Fruit fly (Drosophila melanogaster) whole organism, embryonic: ENCODE data around the gene CG31174.
A peak's percentile ranks its signal among the peaks of the same experiment; 100 is the strongest.

Experiments used
- Awh ChIP-seq: fragments of 200-800 bp; sonication (Bioruptor generic); IDR thresholded peaks from 2 replicates; pipeline ENCODE4, ENCODE4 v1.3.6; 2022; ENCODE audit warnings: missing biosample characterization, missing genetic modification characterization
- C15 ChIP-seq: fragments of 200-800 bp; sonication (Bioruptor generic); IDR thresholded peaks from 3 replicates; pipeline ENCODE4 v1.3.6; 2022; ENCODE audit warnings: missing biosample characterization, missing genetic modification characterization
- CG10147 ChIP-seq: fragments of 200-800 bp; sonication (Bioruptor generic); optimal IDR thresholded peaks from 2 replicates; lab custom pipeline; 2019; ENCODE audit warnings: missing biosample characterization, mild to moderate bottlenecking, missing genetic modification characterization, moderate library complexity
- CG10959 ChIP-seq: fragments of 200-800 bp; sonication (Bioruptor generic); IDR thresholded peaks from 2 replicates; pipeline ENCODE4 v1.3.6; 2022; ENCODE audit warnings: missing biosample characterization, missing genetic modification characterization
- CG11456 ChIP-seq: fragments of 200-800 bp; sonication (Bioruptor generic); IDR thresholded peaks from 3 replicates; pipeline ENCODE4 v1.3.6; 2022; ENCODE audit warnings: missing biosample characterization, missing genetic modification characterization
- CG11504 ChIP-seq: fragments of 200-800 bp; sonication (Bioruptor generic); optimal IDR thresholded peaks from 3 replicates; lab custom pipeline; 2019; ENCODE audit warnings: missing biosample characterization, mild to moderate bottlenecking, missing genetic modification characterization, moderate library complexity
- CG12071 ChIP-seq: fragments of 200-800 bp; sonication (Bioruptor generic); optimal IDR thresholded peaks from 3 replicates; lab custom pipeline; 2018; ENCODE audit warnings: missing biosample characterization, mild to moderate bottlenecking, missing genetic modification characterization
- CG12769 ChIP-seq: fragments of 200-800 bp; sonication (Bioruptor generic); optimal IDR thresholded peaks from 2 replicates; lab custom pipeline; 2019; ENCODE audit warnings: missing biosample characterization, mild to moderate bottlenecking, missing genetic modification characterization, moderate library complexity
- CG13775 ChIP-seq: fragments of 200-800 bp; sonication (Bioruptor generic); optimal IDR thresholded peaks from 3 replicates; lab custom pipeline; 2017; ENCODE audit warnings: missing biosample characterization, mild to moderate bottlenecking, missing genetic modification characterization
- CG1603 ChIP-seq: fragments of 200-800 bp; sonication (Bioruptor generic); optimal IDR thresholded peaks from 2 replicates; lab custom pipeline; 2019; ENCODE audit warnings: missing biosample characterization, mild to moderate bottlenecking, missing genetic modification characterization, moderate library complexity
- CG16779 ChIP-seq: fragments of 200-800 bp; sonication (Bioruptor generic); IDR thresholded peaks from 2 replicates; pipeline ENCODE4 v1.3.6; 2022; ENCODE audit warnings: missing biosample characterization, missing genetic modification characterization
- CG1832 ChIP-seq: fragments of 200-800 bp; sonication (Bioruptor generic); optimal IDR thresholded peaks from 2 replicates; lab custom pipeline; 2017; ENCODE audit warnings: missing biosample characterization, mild to moderate bottlenecking, missing genetic modification characterization, inconsistent platforms
- CG30431 ChIP-seq: fragments of 200-800 bp; sonication (Bioruptor generic); optimal IDR thresholded peaks from 2 replicates; lab custom pipeline; 2017; ENCODE audit warnings: missing biosample characterization, missing genetic modification characterization
- CG31224 ChIP-seq: fragments of 200-800 bp; sonication (Bioruptor generic); IDR thresholded peaks from 2 replicates; pipeline ENCODE4 v1.3.6; 2022; ENCODE audit warnings: missing biosample characterization, missing genetic modification characterization
- CG3281 ChIP-seq: fragments of 200-800 bp; sonication (Bioruptor generic); optimal IDR thresholded peaks from 3 replicates; lab custom pipeline; 2017; ENCODE audit warnings: missing biosample characterization, mild to moderate bottlenecking, missing genetic modification characterization
- CG7556 ChIP-seq: fragments of 200-800 bp; sonication (Bioruptor generic); optimal IDR thresholded peaks from 2 replicates; lab custom pipeline; 2017; ENCODE audit warnings: missing biosample characterization, mild to moderate bottlenecking, missing genetic modification characterization
- CG7963 ChIP-seq: fragments of 200-800 bp; sonication (Bioruptor generic); IDR thresholded peaks from 3 replicates; pipeline ENCODE4 v1.3.6; 2022; ENCODE audit warnings: missing biosample characterization, missing genetic modification characterization; ENCODE audit not compliant: partially characterized antibody
- CG8359 ChIP-seq: fragments of 200-800 bp; sonication (Bioruptor generic); optimal IDR thresholded peaks from 2 replicates; lab custom pipeline; 2017; ENCODE audit warnings: missing biosample characterization, mild to moderate bottlenecking, missing genetic modification characterization, borderline replicate concordance
- Dip3 ChIP-seq: fragments of 200-800 bp; sonication (Bioruptor generic); optimal IDR thresholded peaks from 3 replicates; lab custom pipeline; 2016; ENCODE audit warnings: missing biosample characterization, missing genetic modification characterization
- Doc2 ChIP-seq: fragments of 200-800 bp; sonication (Bioruptor generic); IDR thresholded peaks from 2 replicates; pipeline ENCODE4 v1.3.6; 2022; ENCODE audit warnings: missing biosample characterization, missing genetic modification characterization
- Dref ChIP-seq: fragments of 200-800 bp; sonication (Bioruptor generic); IDR thresholded peaks from 2 replicates; pipeline ENCODE4 v1.3.6; 2022; ENCODE audit warnings: missing biosample characterization, missing genetic modification characterization
- Hmx ChIP-seq: fragments of 200-800 bp; sonication (Bioruptor generic); optimal IDR thresholded peaks from 2 replicates; lab custom pipeline; 2016; ENCODE audit warnings: missing biosample characterization, missing genetic modification characterization
- Mad ChIP-seq: fragments of 200-800 bp; sonication (Bioruptor generic); optimal IDR thresholded peaks from 2 replicates; lab custom pipeline; 2016; ENCODE audit warnings: missing biosample characterization, missing genetic modification characterization
- NFAT ChIP-seq: fragments of 200-800 bp; sonication (Bioruptor generic); IDR thresholded peaks from 2 replicates; pipeline ENCODE4 v1.3.6; 2022; ENCODE audit warnings: missing biosample characterization, missing genetic modification characterization
- NK7.1 ChIP-seq: fragments of 200-800 bp; sonication (Bioruptor generic); optimal IDR thresholded peaks from 3 replicates; lab custom pipeline; 2016; ENCODE audit warnings: missing biosample characterization, missing genetic modification characterization
- Ravus ChIP-seq: fragments of 200-800 bp; sonication (Bioruptor generic); IDR thresholded peaks from 2 replicates; pipeline ENCODE4 v1.3.6; 2022; ENCODE audit warnings: missing biosample characterization, missing genetic modification characterization
- Sox100B ChIP-seq: fragments of 200-800 bp; sonication (Bioruptor generic); optimal IDR thresholded peaks from 3 replicates; lab custom pipeline; 2018; ENCODE audit warnings: missing biosample characterization, mild to moderate bottlenecking, missing genetic modification characterization
- Sox102F ChIP-seq: fragments of 200-800 bp; sonication (Bioruptor generic); optimal IDR thresholded peaks from 2 replicates; lab custom pipeline; 2018; ENCODE audit warnings: missing biosample characterization, mild to moderate bottlenecking, missing genetic modification characterization, moderate library complexity
- TFAM ChIP-seq: fragments of 200-800 bp; sonication (Bioruptor generic); optimal IDR thresholded peaks from 2 replicates; lab custom pipeline; 2017; ENCODE audit warnings: missing biosample characterization, missing genetic modification characterization, inconsistent platforms
- Taf1 ChIP-seq: fragments of 200-800 bp; sonication (Bioruptor generic); IDR thresholded peaks from 2 replicates; pipeline ENCODE4 v1.3.6; 2022; ENCODE audit warnings: missing biosample characterization, missing genetic modification characterization
- bowl ChIP-seq: fragments of 200-800 bp; sonication (Bioruptor generic); IDR thresholded peaks from 2 replicates; pipeline ENCODE4 v1.3.6; 2022; ENCODE audit warnings: missing biosample characterization, missing genetic modification characterization
- bsh ChIP-seq, 2 experiments: fragments of 200-800 bp; sonication (Bioruptor generic); optimal IDR thresholded peaks; 2 replicates each; lab custom pipeline; 2017 to 2018; ENCODE audit warnings: mild to moderate bottlenecking in 2 of 2, missing biosample characterization in 2 of 2, missing genetic modification characterization in 2 of 2, moderate library complexity in 1 of 2
- cas ChIP-seq: fragments of 200-800 bp; sonication (Bioruptor generic); IDR thresholded peaks from 2 replicates; pipeline ENCODE4 v1.3.6; 2022; ENCODE audit warnings: missing biosample characterization, missing genetic modification characterization
- cato ChIP-seq: fragments of 200-800 bp; sonication (Bioruptor generic); optimal IDR thresholded peaks from 2 replicates; lab custom pipeline; 2016; ENCODE audit warnings: missing biosample characterization, missing genetic modification characterization, borderline replicate concordance
- corto ChIP-seq: fragments of 200-800 bp; sonication (Bioruptor generic); optimal IDR thresholded peaks from 2 replicates; lab custom pipeline; 2016; ENCODE audit warnings: missing biosample characterization, mild to moderate bottlenecking, missing genetic modification characterization, moderate library complexity
- dm ChIP-seq: fragments of 200-800 bp; sonication (Bioruptor generic); optimal IDR thresholded peaks from 3 replicates; lab custom pipeline; 2016; ENCODE audit warnings: missing biosample characterization, missing genetic modification characterization
- exex ChIP-seq: fragments of 200-800 bp; sonication (Bioruptor generic); optimal IDR thresholded peaks from 4 replicates; lab custom pipeline; 2018; ENCODE audit warnings: missing biosample characterization, mild to moderate bottlenecking, missing genetic modification characterization, moderate library complexity
- fd96Cb ChIP-seq: fragments of 200-800 bp; sonication (Bioruptor generic); optimal IDR thresholded peaks from 2 replicates; lab custom pipeline; 2018; ENCODE audit warnings: missing biosample characterization, mild to moderate bottlenecking, missing genetic modification characterization, moderate library complexity
- gcm ChIP-seq: fragments of 200-800 bp; sonication (Bioruptor generic); optimal IDR thresholded peaks from 2 replicates; lab custom pipeline; 2019; ENCODE audit warnings: missing biosample characterization, mild to moderate bottlenecking, missing genetic modification characterization, moderate library complexity
- grn ChIP-seq: fragments of 200-800 bp; sonication (Bioruptor generic); optimal IDR thresholded peaks from 3 replicates; lab custom pipeline; 2017; ENCODE audit warnings: missing biosample characterization, missing genetic modification characterization
- hth ChIP-seq: fragments of >200 bp; optimal IDR thresholded peaks from 2 replicates; lab custom pipeline; 2017; ENCODE audit warnings: inconsistent platforms
- lbe ChIP-seq: fragments of 200-800 bp; sonication (Bioruptor generic); optimal IDR thresholded peaks from 2 replicates; lab custom pipeline; 2016; ENCODE audit warnings: missing biosample characterization, mild to moderate bottlenecking, missing genetic modification characterization
- lilli ChIP-seq: fragments of 200-800 bp; sonication (Bioruptor generic); optimal IDR thresholded peaks from 3 replicates; lab custom pipeline; 2016; ENCODE audit warnings: missing biosample characterization, missing genetic modification characterization
- luna ChIP-seq: fragments of 200-800 bp; sonication (Bioruptor generic); optimal IDR thresholded peaks from 2 replicates; lab custom pipeline; 2016; ENCODE audit warnings: missing biosample characterization, missing genetic modification characterization
- nom ChIP-seq: fragments of 200-800 bp; sonication (Bioruptor generic); optimal IDR thresholded peaks from 2 replicates; lab custom pipeline; 2017; ENCODE audit warnings: missing biosample characterization, missing genetic modification characterization, mild to moderate bottlenecking, moderate library complexity, missing genetic modification reagents
- row ChIP-seq: fragments of 200-800 bp; sonication (Bioruptor generic); IDR thresholded peaks from 3 replicates; pipeline ENCODE4 v1.3.6; 2022; ENCODE audit warnings: missing biosample characterization, missing genetic modification characterization
- slou ChIP-seq: fragments of 200-800 bp; sonication (Bioruptor generic); optimal IDR thresholded peaks from 3 replicates; lab custom pipeline; 2016; ENCODE audit warnings: missing biosample characterization, missing genetic modification characterization
- tin ChIP-seq: fragments of 200-800 bp; sonication (Bioruptor generic); optimal IDR thresholded peaks from 3 replicates; lab custom pipeline; 2016; ENCODE audit warnings: missing biosample characterization, missing genetic modification characterization
- wdn ChIP-seq: fragments of 200-800 bp; sonication (Bioruptor generic); IDR thresholded peaks from 2 replicates; pipeline ENCODE4 v1.3.6; 2022; ENCODE audit warnings: missing biosample characterization, missing genetic modification characterization
- wek ChIP-seq: fragments of 200-800 bp; sonication (Bioruptor generic); optimal IDR thresholded peaks from 3 replicates; lab custom pipeline; 2018; ENCODE audit warnings: missing biosample characterization, mild to moderate bottlenecking, missing genetic modification characterization, moderate library complexity

The CG31174 gene

DNA sequence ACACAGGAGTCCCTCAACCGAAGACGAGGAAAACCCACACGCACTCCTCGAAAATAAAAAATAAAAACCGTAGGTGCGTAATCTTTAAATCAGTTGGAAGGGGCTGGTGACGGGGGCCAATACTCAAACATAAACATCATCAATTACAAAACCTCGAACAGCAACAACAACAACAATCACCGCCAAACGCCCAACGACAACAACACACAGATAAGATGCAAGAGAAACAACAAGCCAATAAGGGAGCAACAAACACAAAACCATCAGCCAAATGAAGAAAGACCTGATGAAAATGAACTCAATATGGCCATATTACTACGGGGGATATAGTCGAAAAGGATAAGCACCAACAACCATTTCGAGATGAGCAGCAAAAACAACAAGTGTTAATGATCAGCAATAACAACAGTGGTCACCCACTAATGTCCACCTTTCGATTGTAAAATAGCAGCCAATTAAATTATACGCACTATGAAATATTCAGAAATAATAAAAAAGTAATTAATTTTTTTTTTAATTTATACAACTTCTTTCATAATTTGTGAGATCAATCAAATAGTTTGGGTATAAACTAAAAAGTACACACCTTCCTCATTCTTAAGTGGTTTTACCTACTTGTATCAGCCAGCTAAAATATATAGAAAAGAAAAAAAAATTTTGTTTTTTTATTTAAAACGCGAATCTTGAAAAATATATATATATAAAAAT lies 45.5 kb downstream of the CG31174 start (continued):
- TF ChIP-seq nom (GFP tag; lab: Kevin White, UChicago), result no peak
- no peak for TF ChIP-seq corto (GFP tag; lab: Kevin White, UChicago)
- no peak for TF ChIP-seq C15 (GFP tag; lab: Robert Waterston, UW)
- TF ChIP-seq Ravus (GFP tag; lab: Robert Waterston, UW), result no peak
- no peak for TF ChIP-seq slou
- peak; percentile 18 for TF ChIP-seq exex (tag; lab: Kevin White, UChicago)
- TF ChIP-seq Awh (GFP tag; lab: Robert Waterston, UW), result no peak
- TF ChIP-seq grn (GFP tag; lab: Kevin White, UChicago), result peak; percentile 88
- peak; percentile 45 for TF ChIP-seq CG7556
- no peak for TF ChIP-seq cato (GFP tag; lab: Kevin White, UChicago)
- peak; percentile 69 for TF ChIP-seq CG10959 (GFP tag; lab: Robert Waterston, UW)
- TF ChIP-seq CG30431 (GFP tag; lab: Kevin White, UChicago), result no peak
- TF ChIP-seq CG11504 (tag; lab: Kevin White, UChicago), result peak; percentile 70
- TF ChIP-seq CG3281 (GFP tag; lab: Kevin White, UChicago), result peak; percentile 13
- TF ChIP-seq CG31224, result no peak
- TF ChIP-seq lilli (GFP tag; lab: Kevin White, UChicago), result no peak
- TF ChIP-seq fd96Cb, result peak; percentile 58
- TF ChIP-seq wek (GFP tag; lab: Kevin White, UChicago), result no peak
- no peak for TF ChIP-seq CG8359
- TF ChIP-seq Sox102F, result peak; percentile 10
- no peak for TF ChIP-seq CG10147
- no peak for TF ChIP-seq lbe (GFP tag; lab: Kevin White, UChicago)
- no peak for TF ChIP-seq CG1832 (GFP tag; lab: Kevin White, UChicago)
- peak in 1 of 2 experiments; percentile 8 for TF ChIP-seq bsh (GFP tag; optimal IDR thresholded peaks at IDR 0.05; lab: Kevin White, UChicago)
- TF ChIP-seq NFAT, result no peak
- no peak for TF ChIP-seq cas (GFP tag; lab: Robert Waterston, UW)
- TF ChIP-seq bowl (GFP tag; lab: Robert Waterston, UW), result no peak
- no peak for TF ChIP-seq wdn
- TF ChIP-seq gcm (GFP tag; lab: Kevin White, UChicago), result peak; percentile 13
- TF ChIP-seq Mad, result no peak
- peak; percentile 63 for TF ChIP-seq Sox100B (GFP tag; lab: Kevin White, UChicago)
- no peak for TF ChIP-seq Dip3 (GFP tag; lab: Kevin White, UChicago)
- TF ChIP-seq luna (GFP tag; lab: Kevin White, UChicago), result no peak
- no peak for TF ChIP-seq Hmx (GFP tag; lab: Kevin White, UChicago)
- TF ChIP-seq CG7963 (GFP tag; lab: Robert Waterston, UW), result no peak
- TF ChIP-seq CG11456, result no peak
- TF ChIP-seq Doc2, result no peak
- no peak for TF ChIP-seq CG12769 (tag; lab: Kevin White, UChicago)
- TF ChIP-seq NK7.1, result no peak
- TF ChIP-seq Dref (GFP tag; lab: Robert Waterston, UW), result no peak
- TF ChIP-seq CG12071 (GFP tag; lab: Kevin White, UChicago), result no peak
- TF ChIP-seq hth, result no peak
- TF ChIP-seq TFAM, result no peak
- TF ChIP-seq dm, result no peak
- TF ChIP-seq row (GFP tag; lab: Robert Waterston, UW), result peak; percentile 59
- peak; percentile 7 for TF ChIP-seq CG13775 (GFP tag; lab: Kevin White, UChicago)
- TF ChIP-seq tin (GFP tag; lab: Kevin White, UChicago), result peak; percentile 33
- no peak for TF ChIP-seq CG16779 (GFP tag; lab: Robert Waterston, UW)
- no peak for TF ChIP-seq Taf1
- no peak for TF ChIP-seq CG1603 (tag; lab: Kevin White, UChicago)
